Worm (Caenorhabditis elegans) whole organism, late embryonic: ENCODE measurements around the gene B0001.8.

Experiments used
- C08G9.2 ChIP-seq: sonication (generic microtip); optimal IDR thresholded peaks from 2 replicates; lab custom pipeline; 2016; ENCODE audit warnings: mild to moderate bottlenecking, missing genetic modification characterization, moderate library complexity, missing compliant biosample characterization
- K02D7.2 ChIP-seq: sonication (generic microtip); optimal IDR thresholded peaks from 2 replicates; lab custom pipeline; 2017; ENCODE audit warnings: mild to moderate bottlenecking, missing genetic modification characterization, missing compliant biosample characterization
- Y22D7AL.16 ChIP-seq: sonication (generic microtip); optimal IDR thresholded peaks from 2 replicates; lab custom pipeline; 2016; ENCODE audit warnings: missing genetic modification characterization, missing compliant biosample characterization
- ahr-1 ChIP-seq: sonication (generic microtip); optimal IDR thresholded peaks from 2 replicates; lab custom pipeline; 2016; ENCODE audit warnings: missing genetic modification characterization, missing compliant biosample characterization
- ama-1 ChIP-seq: fragments of 150-350 bp; optimal IDR thresholded peaks from 2 replicates; lab custom pipeline; 2014
- ceh-45 ChIP-seq: fragments of 200-800 bp; sonication (Bioruptor generic); IDR thresholded peaks from 2 replicates; pipeline ENCODE4 v1.3.6; 2022; ENCODE audit warnings: missing genetic modification reagents, missing genetic modification characterization, missing compliant biosample characterization
- ceh-6 ChIP-seq: fragments of 200-800 bp; sonication (Bioruptor generic); optimal IDR thresholded peaks from 2 replicates; lab custom pipeline; 2018; ENCODE audit warnings: mild to moderate bottlenecking, missing genetic modification characterization, missing compliant biosample characterization
- dmd-4 ChIP-seq: sonication (generic microtip); optimal IDR thresholded peaks from 2 replicates; lab custom pipeline; 2016; ENCODE audit warnings: borderline replicate concordance, missing genetic modification characterization, missing compliant biosample characterization
- elt-2 ChIP-seq: sonication (generic microtip); optimal IDR thresholded peaks from 2 replicates; lab custom pipeline; 2016; ENCODE audit warnings: missing genetic modification reagents, missing genetic modification characterization, missing compliant biosample characterization
- fkh-10 ChIP-seq: fragments of 150-350 bp; optimal IDR thresholded peaks from 2 replicates; lab custom pipeline; 2014; ENCODE audit warnings: missing biosample characterization, missing genetic modification reagents, missing genetic modification characterization
- gmeb-2 ChIP-seq: sonication (generic microtip); optimal IDR thresholded peaks from 2 replicates; lab custom pipeline; 2016; ENCODE audit warnings: missing genetic modification characterization, inconsistent platforms, missing compliant biosample characterization
- hlh-13 ChIP-seq: fragments of 200-800 bp; sonication (Bioruptor generic); optimal IDR thresholded peaks from 2 replicates; lab custom pipeline; 2018; ENCODE audit warnings: mild to moderate bottlenecking, missing genetic modification characterization, missing compliant biosample characterization
- hlh-15 ChIP-seq: sonication (generic microtip); optimal IDR thresholded peaks from 2 replicates; lab custom pipeline; 2016; ENCODE audit warnings: missing genetic modification characterization, missing compliant biosample characterization
- hlh-8 ChIP-seq: sonication (generic microtip); optimal IDR thresholded peaks from 2 replicates; lab custom pipeline; 2016; ENCODE audit warnings: missing genotype, missing genetic modification characterization, missing compliant biosample characterization
- lim-6 ChIP-seq: sonication (generic microtip); optimal IDR thresholded peaks from 2 replicates; lab custom pipeline; 2016; ENCODE audit warnings: missing genetic modification characterization, missing compliant biosample characterization
- lin-11 ChIP-seq: fragments of 200-800 bp; sonication (Bioruptor generic); optimal IDR thresholded peaks from 2 replicates; lab custom pipeline; 2018; ENCODE audit warnings: mild to moderate bottlenecking, missing genetic modification characterization, missing compliant biosample characterization
- nfya-1 ChIP-seq: sonication (generic microtip); optimal IDR thresholded peaks from 2 replicates; lab custom pipeline; 2017; ENCODE audit warnings: missing genetic modification characterization, mild to moderate bottlenecking, missing compliant biosample characterization, antibody characterized with exemption, moderate library complexity
- pha-2 ChIP-seq: sonication (generic microtip); optimal IDR thresholded peaks from 2 replicates; lab custom pipeline; 2017; ENCODE audit warnings: mild to moderate bottlenecking, missing genetic modification characterization, missing compliant biosample characterization
- tbx-2 ChIP-seq: sonication (generic microtip); optimal IDR thresholded peaks from 2 replicates; lab custom pipeline; 2016; ENCODE audit warnings: missing genetic modification characterization, missing compliant biosample characterization
- tbx-7 ChIP-seq: sonication (generic microtip); optimal IDR thresholded peaks from 2 replicates; lab custom pipeline; 2016; ENCODE audit warnings: missing genotype, missing genetic modification characterization, missing compliant biosample characterization
- unc-3 ChIP-seq, 2 experiments: fragments of 200-800 bp in 1 of 2; sonication (Bioruptor generic) in 1 of 2; sonication (generic microtip) in 1 of 2; conservative IDR thresholded peaks in 1 of 2; optimal IDR thresholded peaks in 1 of 2; 2 replicates each; pipeline versions ENCODE4 v1.3.6 to Lab custom; 2016 to 2022; ENCODE audit warnings: missing compliant biosample characterization in 2 of 2, missing genetic modification characterization in 2 of 2, missing genetic modification reagents in 1 of 2
- unc-42 ChIP-seq: sonication (generic microtip); optimal IDR thresholded peaks from 2 replicates; lab custom pipeline; 2016; ENCODE audit warnings: missing genotype, missing genetic modification characterization, missing compliant biosample characterization

B0001.8 gene

ce11 chrIV:12128708-12129107 lies 12.2 kb downstream of the B0001.8 start:
- TF ChIP-seq Y22D7AL.16 (tag; lab: Kevin White, UChicago) (no peak), hlh-13 (no peak)

- TF ChIP-seq lim-6 (no peak), nfya-1 (peak; percentile 10), ceh-6 (GFP tag; lab: Kevin White, UChicago) (no peak), unc-3 (GFP tag; conservative IDR thresholded peaks at IDR 0.05; lab: Robert Waterston, UW) (no peak), unc-3 (tag; optimal IDR thresholded peaks at IDR 0.05; lab: Kevin White, UChicago) (no peak), elt-2 (tag; lab: Kevin White, UChicago) (no peak)
- TF ChIP-seq, all 69 proteins: peak for 1
Measured at ce11 chrIV:12127838-12128237, 13.0 kb downstream of the B0001.8 start.

- TF ChIP-seq unc-42 (tag; lab: Kevin White, UChicago) (peak; percentile 71), dmd-4 (tag; lab: Kevin White, UChicago) (no peak), gmeb-2 (tag; lab: Kevin White, UChicago) (no peak), pha-2 (no peak)
Measured at ce11 chrIV:12126740-12127472, 14.0 kb downstream of the B0001.8 start.

- TF ChIP-seq ceh-6 (GFP tag; lab: Kevin White, UChicago) = no peak
- no peak for TF ChIP-seq hlh-8 (tag; lab: Kevin White, UChicago)
- no peak for TF ChIP-seq hlh-15 (tag; lab: Kevin White, UChicago)
- no peak for TF ChIP-seq ceh-45 (GFP tag; lab: Robert Waterston, UW)
- no peak for TF ChIP-seq fkh-10
- no peak for TF ChIP-seq ahr-1 (tag; lab: Kevin White, UChicago)
Measured at ce11 chrIV:12124314-12125084, 16.4 kb downstream of the B0001.8 start, which contains the start of gene dhhc-6. TSS of gene dhhc-6 (plus strand) at chrIV:12124952.

ce11 chrIV:12122874-12123664 lies 17.8 kb downstream of the B0001.8 start, which contains the start of gene aly-3:
TSS of gene aly-3 (plus strand) at chrIV:12123282.
- peak; percentile 19 for TF ChIP-seq tbx-2 (tag; lab: Kevin White, UChicago)
- no peak for TF ChIP-seq C08G9.2 (tag; lab: Kevin White, UChicago)
- peak; percentile 11 for TF ChIP-seq nfya-1

- TF ChIP-seq ama-1 (lab: Kevin White, UChicago) (no peak), nfya-1 (peak; percentile 26)
Measured at ce11 chrIV:12121076-12121475, 19.8 kb downstream of the B0001.8 start, which contains the start of the genes ddb-1 and M18.6. TSS of gene ddb-1 (minus strand) at chrIV:12121165. TSS of gene M18.6 (plus strand) at chrIV:12121310.

ce11 chrIV:12120536-12120935 lies 20.3 kb downstream of the B0001.8 start:
- TF ChIP-seq nfya-1 (peak; percentile 88), tbx-7 (tag; lab: Kevin White, UChicago) (no peak), lim-6 (no peak), lin-11 (tag; lab: Kevin White, UChicago) (no peak)

- TF ChIP-seq unc-42 (tag; lab: Kevin White, UChicago) (peak; percentile 91), K02D7.2 (tag; lab: Kevin White, UChicago) (no peak)
Measured at ce11 chrIV:12114498-12114897, 26.4 kb downstream of the B0001.8 start.
